Fruit fly (Drosophila melanogaster) whole organism, embryonic: Measurements from ENCODE around the gene CG4537.

Experiments used
- Atf-2 ChIP-seq: fragments of 200-800 bp; sonication (Bioruptor generic); optimal IDR thresholded peaks from 2 replicates; lab custom pipeline; 2016; ENCODE audit warnings: missing biosample characterization, missing genetic modification characterization
- B-H2 ChIP-seq: fragments of 200-800 bp; sonication (Bioruptor generic); optimal IDR thresholded peaks from 2 replicates; lab custom pipeline; 2018; ENCODE audit warnings: missing biosample characterization, mild to moderate bottlenecking, missing genetic modification characterization
- CG10543 ChIP-seq: fragments of 200-800 bp; sonication (Bioruptor generic); optimal IDR thresholded peaks from 3 replicates; lab custom pipeline; 2017; ENCODE audit warnings: missing biosample characterization, mild to moderate bottlenecking, missing genetic modification characterization, moderate library complexity
- CG10565 ChIP-seq: fragments of 200-800 bp; sonication (Bioruptor generic); optimal IDR thresholded peaks from 3 replicates; lab custom pipeline; 2016; ENCODE audit warnings: missing biosample characterization, mild to moderate bottlenecking, missing genetic modification characterization
- CG1233 ChIP-seq: fragments of 200-800 bp; sonication (Bioruptor generic); optimal IDR thresholded peaks from 4 replicates; lab custom pipeline; 2018; ENCODE audit warnings: missing biosample characterization, mild to moderate bottlenecking, missing genetic modification characterization
- CG12744 ChIP-seq: fragments of 200-800 bp; sonication (Bioruptor generic); optimal IDR thresholded peaks from 2 replicates; lab custom pipeline; 2016; ENCODE audit warnings: missing biosample characterization, missing genetic modification characterization
- CG12769 ChIP-seq: fragments of 200-800 bp; sonication (Bioruptor generic); optimal IDR thresholded peaks from 2 replicates; lab custom pipeline; 2019; ENCODE audit warnings: missing biosample characterization, mild to moderate bottlenecking, missing genetic modification characterization, moderate library complexity
- CG14667 ChIP-seq: fragments of 200-800 bp; sonication (Bioruptor generic); IDR thresholded peaks from 2 replicates; pipeline ENCODE4 v1.3.6; 2022; ENCODE audit warnings: missing biosample characterization, missing genetic modification characterization
- CG15269 ChIP-seq: fragments of 200-800 bp; sonication (Bioruptor generic); optimal IDR thresholded peaks from 2 replicates; lab custom pipeline; 2018; ENCODE audit warnings: missing biosample characterization, mild to moderate bottlenecking, missing genetic modification characterization, moderate library complexity
- CG15696 ChIP-seq: fragments of 200-800 bp; sonication (Bioruptor generic); optimal IDR thresholded peaks from 2 replicates; lab custom pipeline; 2019; ENCODE audit warnings: missing biosample characterization, mild to moderate bottlenecking, missing genetic modification characterization, moderate library complexity
- CG1602 ChIP-seq: fragments of 200-800 bp; sonication (Bioruptor generic); optimal IDR thresholded peaks from 3 replicates; lab custom pipeline; 2016; ENCODE audit warnings: missing biosample characterization, missing genetic modification characterization
- CG16779 ChIP-seq: fragments of 200-800 bp; sonication (Bioruptor generic); IDR thresholded peaks from 2 replicates; pipeline ENCODE4 v1.3.6; 2022; ENCODE audit warnings: missing biosample characterization, missing genetic modification characterization
- CG16863 ChIP-seq: fragments of 200-800 bp; sonication (Bioruptor generic); optimal IDR thresholded peaks from 3 replicates; lab custom pipeline; 2016; ENCODE audit warnings: missing biosample characterization, missing genetic modification characterization
- CG17829 ChIP-seq: fragments of 200-800 bp; optimal IDR thresholded peaks from 2 replicates; lab custom pipeline; 2019; ENCODE audit warnings: missing biosample characterization, mild to moderate bottlenecking, missing genetic modification characterization, moderate library complexity
- CG18764 ChIP-seq: fragments of 200-800 bp; sonication (Bioruptor generic); optimal IDR thresholded peaks from 3 replicates; lab custom pipeline; 2016; ENCODE audit warnings: missing biosample characterization, missing genetic modification characterization
- CG3065 ChIP-seq: fragments of 200-800 bp; sonication (Bioruptor generic); optimal IDR thresholded peaks from 2 replicates; lab custom pipeline; 2016; ENCODE audit warnings: missing biosample characterization, missing genetic modification characterization
- CG34376 ChIP-seq: fragments of 200-800 bp; sonication (Bioruptor generic); optimal IDR thresholded peaks from 2 replicates; lab custom pipeline; 2018; ENCODE audit warnings: missing biosample characterization, mild to moderate bottlenecking, missing genetic modification characterization
- CG4730 ChIP-seq: fragments of 200-800 bp; sonication (Bioruptor generic); IDR thresholded peaks from 2 replicates; pipeline ENCODE4 v1.3.6; 2022; ENCODE audit warnings: missing biosample characterization, missing genetic modification characterization
- CG5245 ChIP-seq: fragments of 200-800 bp; sonication (Bioruptor generic); optimal IDR thresholded peaks from 3 replicates; lab custom pipeline; 2016; ENCODE audit warnings: missing biosample characterization, missing genetic modification characterization
- CG6689 ChIP-seq: fragments of 200-800 bp; sonication (Bioruptor generic); IDR thresholded peaks from 2 replicates; pipeline ENCODE4 v1.3.6; 2022; ENCODE audit warnings: missing biosample characterization, missing genetic modification characterization
- CG7271 ChIP-seq: fragments of 200-800 bp; sonication (Bioruptor generic); optimal IDR thresholded peaks from 2 replicates; lab custom pipeline; 2018; ENCODE audit warnings: missing biosample characterization, mild to moderate bottlenecking, missing genetic modification characterization, moderate library complexity
- CG7556 ChIP-seq: fragments of 200-800 bp; sonication (Bioruptor generic); optimal IDR thresholded peaks from 2 replicates; lab custom pipeline; 2017; ENCODE audit warnings: missing biosample characterization, mild to moderate bottlenecking, missing genetic modification characterization
- CG7928 ChIP-seq: fragments of 200-800 bp; sonication (Bioruptor generic); optimal IDR thresholded peaks from 2 replicates; lab custom pipeline; 2017; ENCODE audit warnings: missing biosample characterization, mild to moderate bottlenecking, missing genetic modification characterization
- CG8924 ChIP-seq: fragments of 200-800 bp; optimal IDR thresholded peaks from 3 replicates; lab custom pipeline; 2019; ENCODE audit warnings: missing biosample characterization, mild to moderate bottlenecking, missing genetic modification characterization, moderate library complexity
- CoRest ChIP-seq: fragments of 200-800 bp; sonication (Bioruptor generic); optimal IDR thresholded peaks from 3 replicates; lab custom pipeline; 2018; ENCODE audit warnings: missing biosample characterization, mild to moderate bottlenecking, missing genetic modification characterization, moderate library complexity
- GATAe ChIP-seq: fragments of 200-800 bp; sonication (Bioruptor generic); conservative IDR thresholded peaks from 2 replicates; pipeline ENCODE4 v1.3.6; 2022; ENCODE audit warnings: missing biosample characterization, missing genetic modification characterization
- HmgZ ChIP-seq: fragments of 200-800 bp; sonication (Bioruptor generic); optimal IDR thresholded peaks from 2 replicates; lab custom pipeline; 2018; ENCODE audit warnings: missing biosample characterization, mild to moderate bottlenecking, missing genetic modification characterization
- Hmr ChIP-seq: fragments of 200-800 bp; sonication (Bioruptor generic); optimal IDR thresholded peaks from 3 replicates; lab custom pipeline; 2017; ENCODE audit warnings: mild to moderate bottlenecking, missing biosample characterization, missing genetic modification reagents, missing genetic modification characterization
- Nf-YA ChIP-seq: fragments of 200-800 bp; sonication (Bioruptor generic); IDR thresholded peaks from 2 replicates; pipeline ENCODE4 v1.3.6; 2022; ENCODE audit warnings: missing biosample characterization, missing genetic modification characterization
- NfI ChIP-seq: fragments of 200-800 bp; sonication (Bioruptor generic); optimal IDR thresholded peaks from 3 replicates; lab custom pipeline; 2018; ENCODE audit warnings: missing biosample characterization, mild to moderate bottlenecking, missing genetic modification characterization, moderate library complexity
- Opbp ChIP-seq: fragments of 200-800 bp; sonication (Bioruptor generic); IDR thresholded peaks from 3 replicates; pipeline ENCODE4 v1.3.6; 2022; ENCODE audit warnings: missing biosample characterization, missing genetic modification characterization; ENCODE audit not compliant: partially characterized antibody
- Pdp1 ChIP-seq, 2 experiments: fragments of 200-800 bp; sonication (Bioruptor generic); optimal IDR thresholded peaks; 3 replicates each; lab custom pipeline; 2016; ENCODE audit warnings: missing biosample characterization in 2 of 2, missing genetic modification characterization in 2 of 2, mild to moderate bottlenecking in 1 of 2, moderate library complexity in 1 of 2
- Sox102F ChIP-seq: fragments of 200-800 bp; sonication (Bioruptor generic); optimal IDR thresholded peaks from 2 replicates; lab custom pipeline; 2018; ENCODE audit warnings: missing biosample characterization, mild to moderate bottlenecking, missing genetic modification characterization, moderate library complexity
- TFAM ChIP-seq: fragments of 200-800 bp; sonication (Bioruptor generic); optimal IDR thresholded peaks from 2 replicates; lab custom pipeline; 2017; ENCODE audit warnings: missing biosample characterization, missing genetic modification characterization, inconsistent platforms
- cad ChIP-seq: fragments of >200 bp; optimal IDR thresholded peaks from 2 replicates; lab custom pipeline; 2017; ENCODE audit warnings: missing biosample characterization, missing genetic modification characterization
- chn ChIP-seq: fragments of 200-800 bp; sonication (Bioruptor generic); optimal IDR thresholded peaks from 2 replicates; lab custom pipeline; 2016; ENCODE audit warnings: missing biosample characterization, missing genetic modification characterization
- corto ChIP-seq: fragments of 200-800 bp; sonication (Bioruptor generic); optimal IDR thresholded peaks from 2 replicates; lab custom pipeline; 2016; ENCODE audit warnings: missing biosample characterization, mild to moderate bottlenecking, missing genetic modification characterization, moderate library complexity
- danr ChIP-seq: fragments of 200-800 bp; sonication (Bioruptor generic); IDR thresholded peaks from 2 replicates; pipeline ENCODE4 v1.3.6; 2022; ENCODE audit warnings: missing biosample characterization, missing genetic modification characterization
- dmrt99B ChIP-seq: fragments of 200-800 bp; sonication (Bioruptor generic); optimal IDR thresholded peaks from 2 replicates; lab custom pipeline; 2018; ENCODE audit warnings: missing biosample characterization, mild to moderate bottlenecking, missing genetic modification characterization, moderate library complexity
- ems ChIP-seq: fragments of 200-800 bp; sonication (Bioruptor generic); optimal IDR thresholded peaks from 3 replicates; lab custom pipeline; 2016; ENCODE audit warnings: missing biosample characterization, missing genetic modification characterization
- esg ChIP-seq: fragments of 200-800 bp; sonication (Bioruptor generic); conservative IDR thresholded peaks from 2 replicates; pipeline ENCODE4 v1.3.6; 2022; ENCODE audit warnings: missing biosample characterization, missing genetic modification characterization
- fu2 ChIP-seq: fragments of 200-800 bp; sonication (Bioruptor generic); optimal IDR thresholded peaks from 2 replicates; lab custom pipeline; 2016; ENCODE audit warnings: missing biosample characterization, missing genetic modification characterization
- h ChIP-seq: fragments of >200 bp; optimal IDR thresholded peaks from 2 replicates; lab custom pipeline; 2017
- lab ChIP-seq: fragments of 200-800 bp; sonication (Bioruptor generic); optimal IDR thresholded peaks from 3 replicates; lab custom pipeline; 2017; ENCODE audit warnings: missing biosample characterization, missing genetic modification characterization, mild to moderate bottlenecking, moderate library complexity, missing genetic modification reagents
- maf-S ChIP-seq: fragments of 200-800 bp; sonication (Bioruptor generic); optimal IDR thresholded peaks from 2 replicates; lab custom pipeline; 2016; ENCODE audit warnings: missing biosample characterization, missing genetic modification characterization
- sd ChIP-seq: fragments of 200-800 bp; sonication (Bioruptor generic); optimal IDR thresholded peaks from 3 replicates; lab custom pipeline; 2018; ENCODE audit warnings: missing biosample characterization, mild to moderate bottlenecking, missing genetic modification characterization, moderate library complexity
- sima ChIP-seq: fragments of 200-800 bp; sonication (Bioruptor generic); optimal IDR thresholded peaks from 2 replicates; lab custom pipeline; 2016; ENCODE audit warnings: missing biosample characterization, missing genetic modification characterization
- sna ChIP-seq: fragments of 200-800 bp; sonication (Bioruptor generic); IDR thresholded peaks from 2 replicates; pipeline ENCODE4 v1.3.6; 2022; ENCODE audit warnings: missing biosample characterization, missing genetic modification characterization; ENCODE audit not compliant: partially characterized antibody
- z ChIP-seq: fragments of 200-800 bp; sonication (Bioruptor generic); IDR thresholded peaks from 3 replicates; pipeline ENCODE4 v1.3.6; 2022; ENCODE audit warnings: missing biosample characterization, missing genetic modification characterization
- zen2 ChIP-seq: fragments of 200-800 bp; sonication (Bioruptor generic); IDR thresholded peaks from 3 replicates; pipeline ENCODE4 v1.3.6; 2022; ENCODE audit warnings: missing biosample characterization, missing genetic modification characterization; ENCODE audit not compliant: partially characterized antibody
- zf30C ChIP-seq: fragments of 200-800 bp; sonication (Bioruptor generic); optimal IDR thresholded peaks from 3 replicates; lab custom pipeline; 2018; ENCODE audit warnings: missing biosample characterization, mild to moderate bottlenecking, missing genetic modification characterization

The CG4537 gene

dm6 chr2L:9938631-9939256, 48.1 kb downstream of the CG4537 start, which contains the start of the genes Datp and CG4619 (continued):
- TF ChIP-seq CG16863 (GFP tag; lab: Kevin White, UChicago): no peak
- TF ChIP-seq CG5245 (GFP tag; lab: Kevin White, UChicago): peak; percentile 17
- peak; percentile 23 for TF ChIP-seq CoRest (tag; lab: Kevin White, UChicago)
- TF ChIP-seq CG15269 (tag; lab: Kevin White, UChicago): no peak
- no peak for TF ChIP-seq CG8924 (tag; lab: Kevin White, UChicago)
- no peak for TF ChIP-seq CG10565 (GFP tag; lab: Kevin White, UChicago)
- peak; percentile 32 for TF ChIP-seq CG18764 (GFP tag; lab: Kevin White, UChicago)
- TF ChIP-seq CG1233 (GFP tag; lab: Kevin White, UChicago): no peak
- TF ChIP-seq GATAe: no peak
- TF ChIP-seq CG12744 (GFP tag; lab: Kevin White, UChicago): no peak
- TF ChIP-seq HmgZ (tag; lab: Kevin White, UChicago): peak; percentile 87
- no peak for TF ChIP-seq z (GFP tag; lab: Robert Waterston, UW)
- no peak for TF ChIP-seq sima (GFP tag; lab: Kevin White, UChicago)
- no peak for TF ChIP-seq chn (GFP tag; lab: Kevin White, UChicago)
- no peak for TF ChIP-seq Sox102F (GFP tag; lab: Kevin White, UChicago)
- TF ChIP-seq Pdp1 (GFP tag; optimal IDR thresholded peaks at IDR 0.05; lab: Kevin White, UChicago): peak; percentile 12 to 95
- TF ChIP-seq CG15696 (tag; lab: Kevin White, UChicago): no peak
- TF ChIP-seq zen2 (GFP tag; lab: Robert Waterston, UW): no peak
- no peak for TF ChIP-seq Nf-YA (GFP tag; lab: Robert Waterston, UW)
- no peak for TF ChIP-seq CG4730 (GFP tag; lab: Robert Waterston, UW)
- peak; percentile 69 for TF ChIP-seq fu2
- no peak for TF ChIP-seq TFAM (GFP tag; lab: Kevin White, UChicago)
- TF ChIP-seq sd (tag; lab: Kevin White, UChicago): no peak
- TF ChIP-seq CG1602: no peak
- no peak for TF ChIP-seq CG6689 (GFP tag; lab: Robert Waterston, UW)
- TF ChIP-seq CG16779: no peak
- no peak for TF ChIP-seq Opbp (GFP tag; lab: Robert Waterston, UW)
- TF ChIP-seq zf30C (GFP tag; lab: Kevin White, UChicago): peak; percentile 19
- TF ChIP-seq ems (GFP tag; lab: Kevin White, UChicago): no peak
- TF ChIP-seq Atf-2 (GFP tag; lab: Kevin White, UChicago): no peak
- TF ChIP-seq CG17829 (tag; lab: Kevin White, UChicago): no peak
- no peak for TF ChIP-seq cad (GFP tag; lab: Kevin White, UChicago)
- TF ChIP-seq lab (GFP tag; lab: Kevin White, UChicago): peak; percentile 64
- TF ChIP-seq corto (GFP tag; lab: Kevin White, UChicago): no peak
- no peak for TF ChIP-seq dmrt99B (tag; lab: Kevin White, UChicago)
- no peak for TF ChIP-seq CG7556
- no peak; the same call in 1 of the 2 replicates for TF ChIP-seq sna (GFP tag; lab: Robert Waterston, UW)
- TF ChIP-seq esg: no peak
- TF ChIP-seq CG3065 (GFP tag; lab: Kevin White, UChicago): no peak
- peak; percentile 31 for TF ChIP-seq CG34376 (GFP tag; lab: Kevin White, UChicago)
- TF ChIP-seq NfI (GFP tag; lab: Kevin White, UChicago): peak; percentile 61
- TF ChIP-seq h (lab: Kevin White, UChicago): no peak
- TF ChIP-seq Hmr (GFP tag; lab: Kevin White, UChicago): no peak
- no peak for TF ChIP-seq danr (GFP tag; lab: Robert Waterston, UW)
- no peak for TF ChIP-seq CG7928
- TF ChIP-seq CG12769 (tag; lab: Kevin White, UChicago): no peak
- TF ChIP-seq maf-S (GFP tag; lab: Kevin White, UChicago): peak; percentile 25
- TF ChIP-seq B-H2 (GFP tag; lab: Kevin White, UChicago): peak; percentile 81
- peak; percentile 29 for TF ChIP-seq CG10543 (GFP tag; lab: Kevin White, UChicago)
- TF ChIP-seq CG14667: no peak
- no peak for TF ChIP-seq CG7271 (tag; lab: Kevin White, UChicago)
